Worm (Caenorhabditis elegans) whole organism, L1 larva: ENCODE results near the gene ZK686.1.

ENCODE experiments used
- C04F5.9 ChIP-seq: sonication (generic microtip); optimal IDR thresholded peaks from 2 replicates; lab custom pipeline; 2016; ENCODE audit warnings: missing genetic modification characterization, missing compliant biosample characterization
- C16A3.4 ChIP-seq: fragments of 150-350 bp; optimal IDR thresholded peaks from 2 replicates; lab custom pipeline; 2014; ENCODE audit warnings: missing biosample characterization, missing genetic modification characterization
- F16B12.6 ChIP-seq: fragments of 150-350 bp; optimal IDR thresholded peaks from 2 replicates; lab custom pipeline; 2014; ENCODE audit warnings: missing biosample characterization, missing genetic modification characterization
- ceh-82 ChIP-seq, 3 experiments: fragments of 150-350 bp in 1 of 3; sonication (generic microtip) in 2 of 3; optimal IDR thresholded peaks; 2 replicates each; lab custom pipeline; 2014 to 2017; ENCODE audit warnings: missing biosample characterization in 3 of 3, missing genetic modification characterization in 3 of 3
- ceh-90 ChIP-seq: sonication (generic microtip); optimal IDR thresholded peaks from 2 replicates; lab custom pipeline; 2016; ENCODE audit warnings: missing genetic modification characterization, missing compliant biosample characterization
- ces-1 ChIP-seq: fragments of 150-350 bp; optimal IDR thresholded peaks from 2 replicates; lab custom pipeline; 2014; ENCODE audit warnings: missing biosample characterization, missing genetic modification reagents, missing genetic modification characterization
- elt-3 ChIP-seq, 6 experiments: fragments of 150-350 bp in 1 of 6; sonication (generic microtip); optimal IDR thresholded peaks; 2 replicates each; lab custom pipeline; 2017 to 2018; ENCODE audit warnings: missing biosample characterization in 6 of 6, missing genetic modification characterization in 6 of 6, inconsistent platforms in 1 of 6
- fos-1 ChIP-seq: fragments of 150-350 bp; optimal IDR thresholded peaks from 2 replicates; lab custom pipeline; 2014; ENCODE audit warnings: missing biosample characterization, missing genetic modification characterization
- hlh-17 ChIP-seq: fragments of 200-800 bp; sonication (Bioruptor generic); optimal IDR thresholded peaks from 2 replicates; lab custom pipeline; 2018; ENCODE audit warnings: missing genetic modification characterization, mild to moderate bottlenecking, missing compliant biosample characterization, moderate library complexity, borderline replicate concordance
- hlh-4 ChIP-seq: sonication (generic microtip); optimal IDR thresholded peaks from 2 replicates; lab custom pipeline; 2016; ENCODE audit warnings: mild to moderate bottlenecking, missing genetic modification characterization, missing compliant biosample characterization
- isw-1 ChIP-seq: fragments of 200-800 bp; sonication (Bioruptor generic); IDR thresholded peaks from 2 replicates; pipeline ENCODE4 v1.3.6; 2022; ENCODE audit warnings: missing genetic modification characterization, missing compliant biosample characterization
- lin-13 ChIP-seq: fragments of 150-350 bp; optimal IDR thresholded peaks from 2 replicates; lab custom pipeline; 2014; ENCODE audit warnings: missing biosample characterization, missing genetic modification reagents, missing genetic modification characterization
- lin-14 ChIP-seq: fragments of 200-800 bp; sonication (Bioruptor generic); optimal IDR thresholded peaks from 2 replicates; lab custom pipeline; 2018; ENCODE audit warnings: mild to moderate bottlenecking, missing genetic modification characterization, moderate library complexity, missing compliant biosample characterization
- lin-15B ChIP-seq: fragments of 150-350 bp; sonication (generic microtip); optimal IDR thresholded peaks from 3 replicates; lab custom pipeline; 2014; ENCODE audit warnings: missing biosample characterization, missing genetic modification characterization
- lin-39 ChIP-seq: fragments of 150-350 bp; optimal IDR thresholded peaks from 2 replicates; lab custom pipeline; 2014; ENCODE audit warnings: missing biosample characterization, missing genetic modification reagents, missing genetic modification characterization
- mdl-1 ChIP-seq, 2 experiments: fragments of 150-350 bp; optimal IDR thresholded peaks; 2 replicates each; lab custom pipeline; 2014 to 2017; ENCODE audit warnings: missing biosample characterization in 2 of 2, missing genetic modification characterization in 2 of 2, inconsistent platforms in 1 of 2
- mep-1 ChIP-seq: fragments of 150-350 bp; optimal IDR thresholded peaks from 2 replicates; lab custom pipeline; 2014; ENCODE audit warnings: missing biosample characterization, missing genetic modification characterization
- nhr-11 ChIP-seq: fragments of 150-350 bp; optimal IDR thresholded peaks from 2 replicates; lab custom pipeline; 2014; ENCODE audit warnings: missing biosample characterization, missing genetic modification characterization
- nhr-12 ChIP-seq: sonication (generic microtip); optimal IDR thresholded peaks from 2 replicates; lab custom pipeline; 2017; ENCODE audit warnings: missing biosample characterization, missing genetic modification characterization
- nhr-19 ChIP-seq: fragments of 200-800 bp; sonication (Bioruptor generic); conservative IDR thresholded peaks from 2 replicates; pipeline ENCODE4 v1.3.6; 2022; ENCODE audit warnings: missing genetic modification characterization, missing compliant biosample characterization
- nhr-20 ChIP-seq: sonication (generic microtip); optimal IDR thresholded peaks from 2 replicates; lab custom pipeline; 2016; ENCODE audit warnings: mild to moderate bottlenecking, missing genetic modification characterization, missing compliant biosample characterization
- nhr-71 ChIP-seq: sonication (generic microtip); optimal IDR thresholded peaks from 2 replicates; lab custom pipeline; 2016; ENCODE audit warnings: mild to moderate bottlenecking, missing genetic modification characterization, moderate library complexity, missing compliant biosample characterization
- nhr-85 ChIP-seq: sonication (generic microtip); peaks from one replicate; lab custom pipeline; 2016; ENCODE audit warnings: missing genetic modification characterization, inconsistent platforms, missing compliant biosample characterization
- nhr-90 ChIP-seq: sonication (generic microtip); optimal IDR thresholded peaks from 2 replicates; lab custom pipeline; 2016; ENCODE audit warnings: mild to moderate bottlenecking, missing genetic modification characterization, missing compliant biosample characterization; ENCODE audit not compliant: poor library complexity
- pqm-1 ChIP-seq: sonication (generic microtip); optimal IDR thresholded peaks from 3 replicates; lab custom pipeline; 2017; ENCODE audit warnings: missing biosample characterization, missing genetic modification characterization
- rnt-1 ChIP-seq: sonication (generic microtip); optimal IDR thresholded peaks from 2 replicates; lab custom pipeline; 2016; ENCODE audit warnings: mild to moderate bottlenecking, missing genetic modification characterization, moderate library complexity, missing compliant biosample characterization
- sptf-1 ChIP-seq: fragments of 150-350 bp; optimal IDR thresholded peaks from 2 replicates; lab custom pipeline; 2014; ENCODE audit warnings: missing biosample characterization, missing genetic modification characterization
- sup-37 ChIP-seq: fragments of 200-800 bp; sonication (Bioruptor generic); optimal IDR thresholded peaks from 2 replicates; lab custom pipeline; 2018; ENCODE audit warnings: mild to moderate bottlenecking, missing genetic modification characterization, missing compliant biosample characterization
- tbx-2 ChIP-seq: sonication (generic microtip); optimal IDR thresholded peaks from 2 replicates; lab custom pipeline; 2016; ENCODE audit warnings: missing genetic modification characterization, missing compliant biosample characterization
- tlp-1 ChIP-seq: fragments of 150-350 bp; optimal IDR thresholded peaks from 2 replicates; lab custom pipeline; 2014; ENCODE audit warnings: missing biosample characterization, missing genetic modification characterization
- unc-98 ChIP-seq: fragments of 200-800 bp; sonication (Bioruptor generic); IDR thresholded peaks from 2 replicates; pipeline ENCODE4 v1.3.6; 2022; ENCODE audit warnings: missing genetic modification characterization, missing compliant biosample characterization
- zip-4 ChIP-seq: fragments of 200-800 bp; sonication (Bioruptor generic); optimal IDR thresholded peaks from 2 replicates; lab custom pipeline; 2018; ENCODE audit warnings: mild to moderate bottlenecking, missing genetic modification characterization, moderate library complexity, missing compliant biosample characterization
- ztf-11 ChIP-seq, 2 experiments: sonication (generic microtip); optimal IDR thresholded peaks; 2 replicates each; lab custom pipeline; 2016 to 2017; ENCODE audit warnings: missing genetic modification characterization in 2 of 2, missing biosample characterization in 1 of 2, missing compliant biosample characterization in 1 of 2

Gene ZK686.1

ce11 chrIII:7819866-7820265 is 46.9 kb downstream of the ZK686.1 start (continued):
- TF ChIP-seq mep-1 (tag; lab: Kevin White, UChicago) (no peak), hlh-4 (tag; lab: Kevin White, UChicago) (no peak), F16B12.6 (tag; lab: Kevin White, UChicago) (no peak), rnt-1 (tag; lab: Kevin White, UChicago) (peak; percentile 7), C04F5.9 (tag; lab: Kevin White, UChicago) (no peak), lin-15B (tag; lab: Kevin White, UChicago) (no peak), tbx-2 (tag; lab: Kevin White, UChicago) (no peak), sup-37 (no peak), ztf-11 (tag; optimal IDR thresholded peaks at IDR 0.05; lab: Kevin White, UChicago) (no peak), nhr-19 (no peak), tlp-1 (tag; lab: Kevin White, UChicago) (no peak), nhr-90 (tag; lab: Kevin White, UChicago) (no peak), mdl-1 (tag; optimal IDR thresholded peaks at IDR 0.05; lab: Kevin White, UChicago) (no peak), nhr-85 (tag; lab: Kevin White, UChicago) (peak; percentile 74), zip-4 (GFP tag; lab: Kevin White, UChicago) (no peak), ceh-90 (tag; lab: Kevin White, UChicago) (no peak), lin-14 (GFP tag; lab: Kevin White, UChicago) (peak; percentile 23), isw-1 (GFP tag; lab: Robert Waterston, UW) (no peak), unc-98 (GFP tag; lab: Robert Waterston, UW) (no peak), fos-1 (tag; lab: Kevin White, UChicago) (no peak), nhr-20 (tag; lab: Kevin White, UChicago) (no peak)

DNA sequence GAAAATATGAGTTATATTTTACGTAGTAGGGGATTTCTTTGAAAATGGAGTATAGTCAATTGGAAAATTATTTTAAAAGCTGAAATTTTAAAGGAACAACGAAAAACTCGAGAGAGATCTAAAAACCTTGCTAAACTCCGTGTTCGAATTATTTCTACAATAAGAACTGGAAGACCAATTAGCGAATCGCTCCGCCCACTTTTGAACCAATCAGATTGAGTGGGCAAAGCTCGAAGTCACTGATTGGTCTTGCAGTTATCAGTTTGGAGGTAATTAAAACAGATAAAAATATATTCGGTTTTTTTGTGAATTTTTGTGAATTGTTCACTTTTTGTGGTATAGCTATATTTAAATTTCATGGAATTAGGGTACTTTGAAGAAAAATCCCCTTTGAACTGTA is 50.4 kb downstream of the ZK686.1 start:
- TF ChIP-seq nhr-11 (tag; lab: Kevin White, UChicago) (no peak), lin-39 (no peak), ces-1 (no peak), hlh-17 (GFP tag; lab: Kevin White, UChicago) (no peak), elt-3 (tag; optimal IDR thresholded peaks at IDR 0.05; lab: Kevin White, UChicago) (no peak), mdl-1 (tag; optimal IDR thresholded peaks at IDR 0.05; lab: Kevin White, UChicago) (no peak), sptf-1 (tag; lab: Kevin White, UChicago) (no peak), C16A3.4 (no peak), nhr-12 (tag; lab: Kevin White, UChicago) (no peak), isw-1 (GFP tag; lab: Robert Waterston, UW) (no peak), nhr-71 (tag; lab: Kevin White, UChicago) (no peak), pqm-1 (tag; lab: Kevin White, UChicago) (no peak), tlp-1 (tag; lab: Kevin White, UChicago) (no peak), nhr-20 (tag; lab: Kevin White, UChicago) (no peak), ceh-82 (tag; optimal IDR thresholded peaks at IDR 0.05; lab: Kevin White, UChicago) (no peak), lin-13 (GFP tag; lab: Kevin White, UChicago) (no peak)
